Worm (Caenorhabditis elegans) whole organism, late embryonic: ENCODE measurements around the gene M05D6.2.

Source experiments
- K02D7.2 ChIP-seq: sonication (generic microtip); optimal IDR thresholded peaks from 2 replicates; lab custom pipeline; 2017; ENCODE audit warnings: mild to moderate bottlenecking, missing genetic modification characterization, missing compliant biosample characterization
- K09A11.1 ChIP-seq: sonication (generic microtip); optimal IDR thresholded peaks from 2 replicates; lab custom pipeline; 2017; ENCODE audit warnings: antibody characterized with exemption, mild to moderate bottlenecking, missing genetic modification characterization, missing compliant biosample characterization; ENCODE audit not compliant: insufficient read depth
- T23F11.4 ChIP-seq: fragments of 200-800 bp; sonication (Bioruptor generic); optimal IDR thresholded peaks from 2 replicates; lab custom pipeline; 2018; ENCODE audit warnings: mild to moderate bottlenecking, missing genetic modification characterization, missing compliant biosample characterization
- Y22D7AL.16 ChIP-seq: sonication (generic microtip); optimal IDR thresholded peaks from 2 replicates; lab custom pipeline; 2016; ENCODE audit warnings: missing genetic modification characterization, missing compliant biosample characterization
- ahr-1 ChIP-seq: sonication (generic microtip); optimal IDR thresholded peaks from 2 replicates; lab custom pipeline; 2016; ENCODE audit warnings: missing genetic modification characterization, missing compliant biosample characterization
- ceh-14 ChIP-seq: sonication (generic microtip); optimal IDR thresholded peaks from 2 replicates; lab custom pipeline; 2016; ENCODE audit warnings: missing genotype, missing genetic modification characterization, missing compliant biosample characterization
- ceh-18 ChIP-seq: sonication (generic microtip); optimal IDR thresholded peaks from 2 replicates; lab custom pipeline; 2016; ENCODE audit warnings: missing genetic modification characterization, missing compliant biosample characterization
- ceh-19 ChIP-seq: fragments of 200-800 bp; sonication (Bioruptor generic); optimal IDR thresholded peaks from 2 replicates; lab custom pipeline; 2018; ENCODE audit warnings: mild to moderate bottlenecking, missing genetic modification characterization, missing compliant biosample characterization
- ceh-2 ChIP-seq: sonication (generic microtip); optimal IDR thresholded peaks from 2 replicates; lab custom pipeline; 2016; ENCODE audit warnings: missing genotype, missing genetic modification characterization, missing compliant biosample characterization
- ceh-22 ChIP-seq: sonication (generic microtip); optimal IDR thresholded peaks from 2 replicates; lab custom pipeline; 2017; ENCODE audit warnings: missing biosample characterization, missing genetic modification characterization
- ceh-30 ChIP-seq: fragments of 150-350 bp; optimal IDR thresholded peaks from 2 replicates; lab custom pipeline; 2014; ENCODE audit warnings: missing biosample characterization, missing genetic modification characterization
- ceh-31 ChIP-seq: sonication (generic microtip); optimal IDR thresholded peaks from 2 replicates; lab custom pipeline; 2016; ENCODE audit warnings: missing genetic modification characterization, missing compliant biosample characterization
- ceh-34 ChIP-seq: sonication (generic microtip); optimal IDR thresholded peaks from 2 replicates; lab custom pipeline; 2016; ENCODE audit warnings: mild to moderate bottlenecking, missing genetic modification characterization, missing compliant biosample characterization
- ceh-45 ChIP-seq: fragments of 200-800 bp; sonication (Bioruptor generic); IDR thresholded peaks from 2 replicates; pipeline ENCODE4 v1.3.6; 2022; ENCODE audit warnings: missing genetic modification reagents, missing genetic modification characterization, missing compliant biosample characterization
- ceh-48 ChIP-seq: sonication (generic microtip); optimal IDR thresholded peaks from 2 replicates; lab custom pipeline; 2016; ENCODE audit warnings: missing genetic modification characterization, inconsistent platforms, missing compliant biosample characterization
- dve-1 ChIP-seq: sonication (generic microtip); optimal IDR thresholded peaks from 2 replicates; lab custom pipeline; 2017; ENCODE audit warnings: antibody characterized with exemption, mild to moderate bottlenecking, missing genetic modification characterization, missing compliant biosample characterization
- ets-4 ChIP-seq: sonication (generic microtip); optimal IDR thresholded peaks from 2 replicates; lab custom pipeline; 2016; ENCODE audit warnings: missing genetic modification characterization, missing compliant biosample characterization
- fkh-10 ChIP-seq: fragments of 150-350 bp; optimal IDR thresholded peaks from 2 replicates; lab custom pipeline; 2014; ENCODE audit warnings: missing biosample characterization, missing genetic modification reagents, missing genetic modification characterization
- hlh-13 ChIP-seq: fragments of 200-800 bp; sonication (Bioruptor generic); optimal IDR thresholded peaks from 2 replicates; lab custom pipeline; 2018; ENCODE audit warnings: mild to moderate bottlenecking, missing genetic modification characterization, missing compliant biosample characterization
- hlh-15 ChIP-seq: sonication (generic microtip); optimal IDR thresholded peaks from 2 replicates; lab custom pipeline; 2016; ENCODE audit warnings: missing genetic modification characterization, missing compliant biosample characterization
- hlh-6 ChIP-seq: sonication (generic microtip); optimal IDR thresholded peaks from 2 replicates; lab custom pipeline; 2016; ENCODE audit warnings: missing genotype, missing genetic modification characterization, missing compliant biosample characterization
- hlh-8 ChIP-seq: sonication (generic microtip); optimal IDR thresholded peaks from 2 replicates; lab custom pipeline; 2016; ENCODE audit warnings: missing genotype, missing genetic modification characterization, missing compliant biosample characterization
- nhr-11 ChIP-seq: fragments of 150-350 bp; optimal IDR thresholded peaks from 2 replicates; lab custom pipeline; 2014; ENCODE audit warnings: missing biosample characterization, missing genetic modification characterization
- npax-4 ChIP-seq: sonication (generic microtip); optimal IDR thresholded peaks from 2 replicates; lab custom pipeline; 2016; ENCODE audit warnings: missing genetic modification characterization, missing compliant biosample characterization
- odd-2 ChIP-seq: sonication (generic microtip); optimal IDR thresholded peaks from 2 replicates; lab custom pipeline; 2017; ENCODE audit warnings: antibody characterized with exemption, mild to moderate bottlenecking, missing genetic modification characterization, missing compliant biosample characterization
- pha-4 ChIP-seq: fragments of 150-350 bp; optimal IDR thresholded peaks from 2 replicates; lab custom pipeline; 2018; ENCODE audit warnings: missing biosample characterization, missing genetic modification reagents, missing genetic modification characterization
- ref-2 ChIP-seq: sonication (generic microtip); optimal IDR thresholded peaks from 2 replicates; lab custom pipeline; 2016; ENCODE audit warnings: missing genetic modification characterization, missing compliant biosample characterization
- sox-4 ChIP-seq: sonication (generic microtip); optimal IDR thresholded peaks from 2 replicates; lab custom pipeline; 2017; ENCODE audit warnings: mild to moderate bottlenecking, missing genetic modification characterization, inconsistent platforms, missing compliant biosample characterization
- syd-9 ChIP-seq: sonication (generic microtip); optimal IDR thresholded peaks from 2 replicates; lab custom pipeline; 2016; ENCODE audit warnings: mild to moderate bottlenecking, missing genetic modification characterization, moderate library complexity, missing compliant biosample characterization
- tbx-2 ChIP-seq: sonication (generic microtip); optimal IDR thresholded peaks from 2 replicates; lab custom pipeline; 2016; ENCODE audit warnings: missing genetic modification characterization, missing compliant biosample characterization
- unc-42 ChIP-seq: sonication (generic microtip); optimal IDR thresholded peaks from 2 replicates; lab custom pipeline; 2016; ENCODE audit warnings: missing genotype, missing genetic modification characterization, missing compliant biosample characterization
- unc-86 ChIP-seq: sonication (generic microtip); optimal IDR thresholded peaks from 2 replicates; lab custom pipeline; 2016; ENCODE audit warnings: missing genetic modification characterization, missing compliant biosample characterization
- zip-5 ChIP-seq: sonication (generic microtip); optimal IDR thresholded peaks from 2 replicates; lab custom pipeline; 2016; ENCODE audit warnings: missing genetic modification characterization, missing compliant biosample characterization

The M05D6.2 gene

DNA sequence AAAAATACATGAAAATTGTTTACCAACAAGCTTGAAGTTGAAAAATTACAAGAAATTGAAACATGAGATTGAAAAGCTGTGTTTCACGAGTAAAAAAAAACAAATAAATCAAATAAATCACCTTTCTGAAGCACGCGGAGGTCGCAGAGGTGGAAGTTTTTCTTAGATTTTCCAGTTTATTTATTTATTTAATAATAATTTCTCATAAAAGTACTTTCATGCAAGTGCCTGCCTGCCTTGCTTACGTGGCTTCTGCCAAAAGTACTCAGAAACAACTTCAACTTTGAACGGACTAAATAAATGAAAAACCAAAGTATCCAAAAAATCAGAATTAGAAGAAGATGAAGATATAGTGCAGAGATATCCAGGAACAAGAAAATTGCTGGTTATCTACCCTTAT is 36.0 kb upstream of the M05D6.2 start, which contains the start of gene acp-2:
Gene acp-2 (minus strand): TSS at position 101 of the 400 bp plus-strand sequence.
- no peak for TF ChIP-seq ets-4 (tag; lab: Kevin White, UChicago)
- TF ChIP-seq dve-1 = no peak
- TF ChIP-seq syd-9 = no peak
- TF ChIP-seq ceh-19 (GFP tag; lab: Kevin White, UChicago) = no peak
- no peak for TF ChIP-seq K09A11.1 (tag; lab: Kevin White, UChicago)
- TF ChIP-seq ceh-30 (tag; lab: Kevin White, UChicago) = no peak
- TF ChIP-seq fkh-10 (GFP tag; lab: Kevin White, UChicago) = no peak
- TF ChIP-seq unc-42 = no peak
- no peak for TF ChIP-seq hlh-15 (tag; lab: Kevin White, UChicago)
- no peak for TF ChIP-seq nhr-11 (tag; lab: Kevin White, UChicago)
- TF ChIP-seq ceh-45 (GFP tag; lab: Robert Waterston, UW) = no peak

DNA sequence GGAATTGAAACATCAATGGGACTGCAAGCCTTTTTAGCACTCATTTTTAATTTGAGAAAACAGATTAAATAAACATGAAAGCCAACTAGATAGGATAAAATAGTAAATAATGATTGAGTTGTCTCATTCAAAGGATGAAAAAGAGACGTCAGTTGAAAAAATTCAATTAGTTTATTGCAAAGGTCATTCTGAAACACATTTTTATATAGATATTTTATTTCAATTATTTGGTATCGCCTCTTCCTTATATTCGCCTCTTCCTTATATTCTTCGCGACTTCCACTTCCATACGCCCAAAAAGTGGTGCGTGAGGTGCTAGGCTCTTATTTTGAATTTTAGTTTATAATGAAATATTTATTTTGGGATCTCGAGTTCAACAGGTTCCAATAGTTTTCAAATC is 32.9 kb upstream of the M05D6.2 start, which contains the start of gene acp-4:
Gene acp-4 (minus strand): TSS at position 101 of the 400 bp plus-strand sequence.
- TF ChIP-seq ceh-31 (tag; lab: Kevin White, UChicago) (no peak), unc-86 (no peak), npax-4 (no peak), sox-4 (tag; lab: Kevin White, UChicago) (no peak), tbx-2 (tag; lab: Kevin White, UChicago) (no peak), ahr-1 (tag; lab: Kevin White, UChicago) (no peak), hlh-6 (tag; lab: Kevin White, UChicago) (no peak), syd-9 (no peak), ceh-18 (tag; lab: Kevin White, UChicago) (no peak), ceh-2 (tag; lab: Kevin White, UChicago) (no peak), ref-2 (tag; lab: Kevin White, UChicago) (no peak), ceh-48 (tag; lab: Kevin White, UChicago) (no peak), hlh-8 (tag; lab: Kevin White, UChicago) (no peak)

DNA sequence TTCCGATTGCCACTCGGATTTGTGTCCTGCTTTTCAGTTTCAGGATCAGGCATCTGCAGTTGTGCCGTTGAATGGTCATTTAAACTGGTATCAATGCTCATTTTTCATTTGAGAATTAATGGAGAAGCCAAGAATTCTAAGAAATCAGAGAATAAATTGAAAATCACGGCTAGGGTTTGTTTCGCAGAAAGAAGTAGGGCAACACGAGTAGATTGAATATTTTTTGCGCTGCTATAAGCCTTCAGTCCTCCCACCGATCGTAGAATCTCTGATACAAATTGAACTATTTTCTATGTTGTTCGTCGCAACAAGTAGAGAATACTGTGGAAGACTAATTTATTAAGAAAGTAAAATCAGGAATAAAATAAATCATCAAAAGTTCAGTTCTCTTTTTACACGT is 30.9 kb upstream of the M05D6.2 start, which contains the start of gene acp-3:
Gene acp-3 (minus strand): TSS at position 101 of the 400 bp plus-strand sequence.
- TF ChIP-seq dve-1 (no peak), hlh-6 (tag; lab: Kevin White, UChicago) (no peak), T23F11.4 (GFP tag; lab: Kevin White, UChicago) (no peak), ceh-14 (tag; lab: Kevin White, UChicago) (no peak), zip-5 (no peak), pha-4 (tag; lab: Kevin White, UChicago) (no peak), ceh-34 (tag; lab: Kevin White, UChicago) (no peak), hlh-13 (GFP tag; lab: Kevin White, UChicago) (no peak), ceh-45 (GFP tag; lab: Robert Waterston, UW) (no peak), odd-2 (tag; lab: Kevin White, UChicago) (no peak), Y22D7AL.16 (no peak), nhr-11 (tag; lab: Kevin White, UChicago) (no peak), ceh-31 (tag; lab: Kevin White, UChicago) (no peak)

DNA sequence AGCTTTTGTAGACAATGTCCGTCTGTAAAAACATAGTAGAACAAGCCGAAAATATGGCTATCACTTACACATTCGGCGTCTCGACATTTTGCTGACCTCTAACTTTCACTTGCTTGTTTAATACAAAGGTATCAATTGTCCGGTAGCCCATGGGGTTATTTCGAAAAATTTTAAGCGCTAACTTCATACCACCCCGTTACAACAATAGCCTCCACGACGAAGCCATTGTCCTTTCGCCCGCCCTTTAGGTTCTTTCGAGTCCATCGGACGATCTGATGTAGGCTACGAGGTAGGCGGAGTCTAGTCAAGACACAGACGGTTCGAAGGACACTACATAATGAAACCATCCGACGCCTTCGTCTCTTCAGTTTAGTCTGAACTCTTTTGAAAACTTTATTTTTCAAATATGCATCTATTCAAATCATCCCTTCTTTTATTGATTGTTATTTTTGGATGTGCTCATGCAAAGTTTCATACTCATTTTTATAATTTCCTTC is 29.1 kb upstream of the M05D6.2 start, which contains the start of gene lips-10:
Gene lips-10 (plus strand): TSS at position 378 of the 497 bp plus-strand sequence.
- no peak for TF ChIP-seq ceh-22

DNA sequence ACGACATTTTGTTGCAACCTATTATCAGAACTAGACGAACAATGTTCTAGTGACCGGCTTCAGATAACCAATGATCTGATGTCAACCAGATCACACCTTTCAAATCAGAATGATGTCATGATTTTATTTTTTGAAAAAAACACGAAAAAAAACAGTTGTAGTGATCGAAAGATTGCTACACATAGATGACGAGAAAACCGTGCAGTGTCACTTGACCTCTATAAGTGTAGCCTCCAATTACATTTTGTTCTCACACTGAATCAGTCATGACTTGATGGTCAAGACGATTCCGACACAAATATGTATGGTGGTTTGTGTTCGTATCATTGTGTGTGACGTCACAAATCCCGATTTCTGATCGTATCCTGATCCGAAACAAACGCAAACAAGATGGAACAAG is 27.8 kb upstream of the M05D6.2 start:
- TF ChIP-seq K02D7.2 (tag; lab: Kevin White, UChicago) = no peak
- TF ChIP-seq, all 69 proteins: peak for 0
